Fruit fly (Drosophila melanogaster): ENCODE data around the gene Exo70.

The Exo70 gene

dm6 chr3L:8441745-8442575 is 30.3 kb downstream of the Exo70 start, which contains the start of gene Unr:
Unr (minus strand) TSS chr3L:8442381.
- TF ChIP-seq rn (GFP tag; IDR thresholded peaks at IDR 0.05), result peak; percentile 63
- TF ChIP-seq CG15710 (tag; optimal IDR thresholded peaks at IDR 0.05), result peak; percentile 51
- TF ChIP-seq Pif1A (GFP tag; optimal IDR thresholded peaks at IDR 0.05), result peak; percentile 85
- peak; percentile 45 for TF ChIP-seq CG8301 (tag; optimal IDR thresholded peaks at IDR 0.05)
- peak; percentile 81 for TF ChIP-seq Pif1B (GFP tag; optimal IDR thresholded peaks at IDR 0.05)
- peak; percentile 61 for TF ChIP-seq CG17806 (tag; optimal IDR thresholded peaks at IDR 0.05)
- peak; percentile 6 for TF ChIP-seq gl (tag; optimal IDR thresholded peaks at IDR 0.05)
- peak; percentile 38 for TF ChIP-seq CG9948 (tag; optimal IDR thresholded peaks at IDR 0.05)
- peak; percentile 58 for TF ChIP-seq CG34367 (tag; optimal IDR thresholded peaks at IDR 0.05)
- peak; percentile 66 for TF ChIP-seq CG14655 (GFP tag; optimal IDR thresholded peaks at IDR 0.05)
- TF ChIP-seq CG32121 (GFP tag; IDR thresholded peaks at IDR 0.05), result peak; percentile 71
- TF ChIP-seq CG10348 (GFP tag; IDR thresholded peaks at IDR 0.05), result no peak
- TF ChIP-seq Ets98B (GFP tag; IDR thresholded peaks at IDR 0.05), result peak; percentile 76
- TF ChIP-seq D1 (tag; optimal IDR thresholded peaks at IDR 0.05), result peak; percentile 62
- no peak; the same call in 2 of the 3 replicates for TF ChIP-seq fd96Ca (GFP tag; IDR thresholded peaks at IDR 0.05)
- TF ChIP-seq Snoo (tag; optimal IDR thresholded peaks at IDR 0.05), result peak; percentile 74
- TF ChIP-seq CG12605 (GFP tag; IDR thresholded peaks at IDR 0.05), result peak; percentile 85
- peak; percentile 15 for TF ChIP-seq CG13204 (GFP tag; optimal IDR thresholded peaks at IDR 0.05)
- TF ChIP-seq EcR (GFP tag; optimal IDR thresholded peaks at IDR 0.05), result no peak
- peak; percentile 86 for TF ChIP-seq CG4496 (GFP tag; IDR thresholded peaks at IDR 0.05)
- peak; percentile 58 for TF ChIP-seq CG8159 (tag; optimal IDR thresholded peaks at IDR 0.05)

dm6 chr3L:8445027-8445426 is 33.4 kb downstream of the Exo70 start:
- peak; percentile 48 for TF ChIP-seq CG15710 (tag; optimal IDR thresholded peaks at IDR 0.05)
- TF ChIP-seq Snoo (tag; optimal IDR thresholded peaks at IDR 0.05), result peak; percentile 28
- peak; percentile 8 for TF ChIP-seq Pif1B (GFP tag; optimal IDR thresholded peaks at IDR 0.05)
- no peak for TF ChIP-seq CG34367 (tag; optimal IDR thresholded peaks at IDR 0.05)
- no peak for TF ChIP-seq CG12605 (GFP tag; IDR thresholded peaks at IDR 0.05)
- peak; percentile 63 for TF ChIP-seq CG8159 (tag; optimal IDR thresholded peaks at IDR 0.05)
- TF ChIP-seq CG10348 (GFP tag; IDR thresholded peaks at IDR 0.05), result no peak
- no peak for TF ChIP-seq rn (GFP tag; IDR thresholded peaks at IDR 0.05)
- TF ChIP-seq EcR (GFP tag; optimal IDR thresholded peaks at IDR 0.05), result no peak
- TF ChIP-seq Ets98B (GFP tag; IDR thresholded peaks at IDR 0.05), result no peak
- peak; percentile 42 for TF ChIP-seq D1 (tag; optimal IDR thresholded peaks at IDR 0.05)
- TF ChIP-seq CG9948 (tag; optimal IDR thresholded peaks at IDR 0.05), result peak; percentile 57
- 0 out of 3 replicates have a peak, but pooled peaks have one; percentile 46 for TF ChIP-seq CG4496 (GFP tag; IDR thresholded peaks at IDR 0.05)
- TF ChIP-seq CG32121 (GFP tag; IDR thresholded peaks at IDR 0.05), result no peak
- peak; percentile 38 for TF ChIP-seq CG14655 (GFP tag; optimal IDR thresholded peaks at IDR 0.05)
- no peak for TF ChIP-seq CG13204 (GFP tag; optimal IDR thresholded peaks at IDR 0.05)
- TF ChIP-seq CG8301 (tag; optimal IDR thresholded peaks at IDR 0.05), result peak; percentile 28
- no peak for TF ChIP-seq fd96Ca (GFP tag; IDR thresholded peaks at IDR 0.05)
- TF ChIP-seq gl (tag; optimal IDR thresholded peaks at IDR 0.05), result no peak
- TF ChIP-seq CG17806 (tag; optimal IDR thresholded peaks at IDR 0.05), result peak; percentile 55
- no peak for TF ChIP-seq Pif1A (GFP tag; optimal IDR thresholded peaks at IDR 0.05)

dm6 chr3L:8446050-8446781 is 34.6 kb downstream of the Exo70 start:
- TF ChIP-seq CG12605 (GFP tag; IDR thresholded peaks at IDR 0.05) (no peak), CG32121 (GFP tag; IDR thresholded peaks at IDR 0.05) (0 out of 2 replicates have a peak, but pooled peaks have one; percentile 33)

dm6 chr3L:8447795-8448516 is 36.3 kb downstream of the Exo70 start:
- TF ChIP-seq CG34367 (tag; optimal IDR thresholded peaks at IDR 0.05) (no peak), CG17806 (tag; optimal IDR thresholded peaks at IDR 0.05) (no peak), CG15710 (tag; optimal IDR thresholded peaks at IDR 0.05) (no peak), CG4496 (GFP tag; IDR thresholded peaks at IDR 0.05) (no peak), gl (tag; optimal IDR thresholded peaks at IDR 0.05) (no peak), EcR (GFP tag; optimal IDR thresholded peaks at IDR 0.05) (no peak), D1 (tag; optimal IDR thresholded peaks at IDR 0.05) (no peak), CG8301 (tag; optimal IDR thresholded peaks at IDR 0.05) (no peak), CG9948 (tag; optimal IDR thresholded peaks at IDR 0.05) (no peak), Pif1B (GFP tag; optimal IDR thresholded peaks at IDR 0.05) (no peak), fd96Ca (GFP tag; IDR thresholded peaks at IDR 0.05) (no peak), CG12605 (GFP tag; IDR thresholded peaks at IDR 0.05) (no peak), Ets98B (GFP tag; IDR thresholded peaks at IDR 0.05) (no peak), CG10348 (GFP tag; IDR thresholded peaks at IDR 0.05) (no peak), CG13204 (GFP tag; optimal IDR thresholded peaks at IDR 0.05) (no peak), rn (GFP tag; IDR thresholded peaks at IDR 0.05) (no peak), Snoo (tag; optimal IDR thresholded peaks at IDR 0.05) (no peak), CG32121 (GFP tag; IDR thresholded peaks at IDR 0.05) (no peak), CG14655 (GFP tag; optimal IDR thresholded peaks at IDR 0.05) (no peak), Pif1A (GFP tag; optimal IDR thresholded peaks at IDR 0.05) (no peak)

dm6 chr3L:8448517-8448889 is 36.9 kb downstream of the Exo70 start:
- TF ChIP-seq CG12605 (GFP tag; IDR thresholded peaks at IDR 0.05), result 0 out of 2 replicates have a peak, but pooled peaks have one; percentile 7
- no peak for TF ChIP-seq CG13204 (GFP tag; optimal IDR thresholded peaks at IDR 0.05)
- TF ChIP-seq fd96Ca (GFP tag; IDR thresholded peaks at IDR 0.05), result no peak
- TF ChIP-seq CG34367 (tag; optimal IDR thresholded peaks at IDR 0.05), result peak; percentile 0
- peak; percentile 44 for TF ChIP-seq CG8159 (tag; optimal IDR thresholded peaks at IDR 0.05)
- peak; percentile 36 for TF ChIP-seq CG9948 (tag; optimal IDR thresholded peaks at IDR 0.05)
- peak; percentile 54 for TF ChIP-seq Pif1A (GFP tag; optimal IDR thresholded peaks at IDR 0.05)
- peak; percentile 44 for TF ChIP-seq CG17806 (tag; optimal IDR thresholded peaks at IDR 0.05)
- TF ChIP-seq Snoo (tag; optimal IDR thresholded peaks at IDR 0.05), result no peak
- TF ChIP-seq CG14655 (GFP tag; optimal IDR thresholded peaks at IDR 0.05), result peak; percentile 74
- peak; percentile 35 for TF ChIP-seq Pif1B (GFP tag; optimal IDR thresholded peaks at IDR 0.05)
- TF ChIP-seq CG32121 (GFP tag; IDR thresholded peaks at IDR 0.05), result peak; percentile 49; the same call in 1 of the 2 replicates
- peak; percentile 30 for TF ChIP-seq CG15710 (tag; optimal IDR thresholded peaks at IDR 0.05)
- TF ChIP-seq CG8301 (tag; optimal IDR thresholded peaks at IDR 0.05), result peak; percentile 59
- TF ChIP-seq CG4496 (GFP tag; IDR thresholded peaks at IDR 0.05), result peak; percentile 62; the same call in 1 of the 3 replicates
- no peak for TF ChIP-seq Ets98B (GFP tag; IDR thresholded peaks at IDR 0.05)
